Fruit fly (Drosophila melanogaster) whole organism: ENCODE data around the gene ScpX.

Experiments
- CG8478 ChIP-seq: fragments of >200 bp; optimal IDR thresholded peaks from 2 replicates; lab custom pipeline; 2018; ENCODE audit warnings: inconsistent platforms
- EcR ChIP-seq, 2 experiments: fragments of >200 bp; optimal IDR thresholded peaks; 2 replicates each; lab custom pipeline; 2017; ENCODE audit warnings: missing biosample characterization in 2 of 2, missing genetic modification characterization in 2 of 2, missing genetic modification reagents in 2 of 2
- pan ChIP-seq: fragments of >200 bp; optimal IDR thresholded peaks from 2 replicates; lab custom pipeline; 2017
- usp ChIP-seq: fragments of >200 bp; optimal IDR thresholded peaks from 2 replicates; lab custom pipeline; 2017; ENCODE audit warnings: missing biosample characterization, missing genetic modification characterization, mixed read lengths

DNA sequence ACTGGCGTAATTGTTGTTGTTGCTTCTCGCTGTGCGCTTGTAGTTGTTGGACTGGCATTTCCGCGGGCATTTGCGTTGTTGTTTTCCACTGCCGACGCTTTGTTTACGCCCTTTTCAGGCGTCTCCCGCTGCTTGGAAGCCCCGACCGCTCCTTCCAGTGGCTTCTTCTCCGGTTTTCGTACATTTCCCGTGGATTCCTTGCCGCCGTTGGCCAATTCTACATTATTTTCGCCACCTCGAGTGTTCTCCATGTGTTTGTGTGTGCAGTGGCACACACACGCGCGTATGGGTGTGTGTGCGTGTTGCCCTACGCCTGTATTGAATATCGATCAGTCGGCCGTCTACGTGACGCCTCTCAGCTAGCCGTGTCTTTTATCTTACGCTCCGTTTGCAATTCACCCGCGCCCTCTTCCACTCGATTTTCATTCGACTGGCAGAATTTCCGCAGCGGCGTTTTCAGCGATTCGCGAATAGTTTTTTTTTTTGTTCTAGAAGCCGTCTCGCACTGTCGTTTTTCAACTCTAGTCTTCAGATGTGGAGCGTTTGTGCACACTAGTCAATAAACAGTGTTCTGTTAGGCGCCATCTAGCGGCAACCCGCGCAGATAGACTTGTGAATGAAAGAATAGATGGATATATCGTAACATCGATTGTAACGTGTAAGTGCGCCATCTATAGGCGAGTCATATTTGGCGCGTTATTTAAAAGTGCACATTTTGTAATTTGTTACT is 8.3 kb downstream of the ScpX start, which contains the start of gene CG10600:
- TF ChIP-seq usp (GFP tag; lab: Kevin White, UChicago) (no peak), pan (lab: Kevin White, UChicago) (no peak), EcR (GFP tag; optimal IDR thresholded peaks at IDR 0.05; lab: Kevin White, UChicago) (no peak), CG8478 (no peak)
